Worm (Caenorhabditis elegans) whole organism, young adult: Measurements from ENCODE around the gene snrp-200.

Experiments
- B0019.2 ChIP-seq: fragments of 200-800 bp; sonication (Bioruptor generic); conservative IDR thresholded peaks from 2 replicates; pipeline ENCODE4 v1.3.6; 2022; ENCODE audit warnings: missing genetic modification reagents, missing genetic modification characterization, missing compliant biosample characterization
- B0261.1 ChIP-seq: sonication (generic microtip); optimal IDR thresholded peaks from 2 replicates; lab custom pipeline; 2016; ENCODE audit warnings: mild to moderate bottlenecking, missing genetic modification characterization, moderate library complexity, missing compliant biosample characterization
- B0336.3 ChIP-seq: fragments of 200-800 bp; sonication (Bioruptor generic); IDR thresholded peaks from 2 replicates; pipeline ENCODE4 v1.3.6; 2022; ENCODE audit warnings: missing genetic modification characterization, missing compliant biosample characterization
- C06A6.2 ChIP-seq: fragments of 200-800 bp; sonication (Bioruptor generic); conservative IDR thresholded peaks from 2 replicates; pipeline ENCODE4 v1.3.6; 2022; ENCODE audit warnings: missing genetic modification characterization, missing compliant biosample characterization
- C17E4.6 ChIP-seq: fragments of 200-800 bp; sonication (Bioruptor generic); IDR thresholded peaks from 2 replicates; pipeline ENCODE4 v1.3.6; 2022; ENCODE audit warnings: missing genetic modification reagents, missing genetic modification characterization, missing compliant biosample characterization
- F10E7.11 ChIP-seq: sonication (generic microtip); optimal IDR thresholded peaks from 2 replicates; lab custom pipeline; 2017; ENCODE audit warnings: mild to moderate bottlenecking, missing genetic modification characterization, moderate library complexity, missing compliant biosample characterization
- F23B12.7 ChIP-seq: sonication (generic microtip); optimal IDR thresholded peaks from 2 replicates; lab custom pipeline; 2017; ENCODE audit warnings: missing genetic modification characterization, mild to moderate bottlenecking, missing compliant biosample characterization, antibody characterized with exemption, moderate library complexity; ENCODE audit not compliant: insufficient read depth
- F37B4.10 ChIP-seq: fragments of 200-800 bp; sonication (Bioruptor generic); IDR thresholded peaks from 2 replicates; pipeline ENCODE4 v1.3.6; 2022; ENCODE audit warnings: missing genetic modification characterization, missing compliant biosample characterization
- F39B2.1 ChIP-seq: fragments of 200-800 bp; sonication (Bioruptor generic); IDR thresholded peaks from 2 replicates; pipeline ENCODE4 v1.3.6; 2022; ENCODE audit warnings: missing genetic modification reagents, missing genetic modification characterization, missing compliant biosample characterization
- F52B5.7 ChIP-seq: sonication (generic microtip); optimal IDR thresholded peaks from 2 replicates; lab custom pipeline; 2016; ENCODE audit warnings: mild to moderate bottlenecking, missing genetic modification characterization, missing compliant biosample characterization
- F57A8.1 ChIP-seq: fragments of 200-800 bp; sonication (Bioruptor generic); optimal IDR thresholded peaks from 2 replicates; lab custom pipeline; 2018; ENCODE audit warnings: mild to moderate bottlenecking, missing genetic modification characterization, moderate library complexity, missing compliant biosample characterization
- F57C9.4 ChIP-seq: sonication (generic microtip); optimal IDR thresholded peaks from 2 replicates; lab custom pipeline; 2017; ENCODE audit warnings: mild to moderate bottlenecking, missing genetic modification characterization, missing compliant biosample characterization
- K11D2.4 ChIP-seq: fragments of 200-800 bp; sonication (Bioruptor generic); IDR thresholded peaks from 2 replicates; pipeline ENCODE4 v1.3.6; 2022; ENCODE audit warnings: missing genetic modification reagents, missing genetic modification characterization, missing compliant biosample characterization
- T26A5.8 ChIP-seq: sonication (generic microtip); optimal IDR thresholded peaks from 2 replicates; lab custom pipeline; 2016; ENCODE audit warnings: missing genetic modification characterization, missing compliant biosample characterization
- athp-1 ChIP-seq: sonication (generic microtip); optimal IDR thresholded peaks from 2 replicates; lab custom pipeline; 2017; ENCODE audit warnings: mild to moderate bottlenecking, missing genetic modification characterization, missing compliant biosample characterization
- attf-3 ChIP-seq: fragments of 200-800 bp; sonication (Bioruptor generic); conservative IDR thresholded peaks from 2 replicates; pipeline ENCODE4 v1.3.6; 2022; ENCODE audit warnings: missing genetic modification reagents, missing genetic modification characterization, missing compliant biosample characterization
- bed-1 ChIP-seq: fragments of 200-800 bp; sonication (Bioruptor generic); IDR thresholded peaks from 2 replicates; pipeline ENCODE4 v1.3.6; 2022; ENCODE audit warnings: missing genetic modification reagents, missing genetic modification characterization, missing compliant biosample characterization
- cebp-1 ChIP-seq, 2 experiments: fragments of 200-800 bp in 1 of 2; sonication (Bioruptor generic) in 1 of 2; sonication (generic microtip) in 1 of 2; IDR thresholded peaks in 1 of 2; optimal IDR thresholded peaks in 1 of 2; 2 replicates each; pipeline versions ENCODE4 v1.3.6 to Lab custom; 2017 to 2022; ENCODE audit warnings: missing compliant biosample characterization in 2 of 2, missing genetic modification characterization in 2 of 2, mild to moderate bottlenecking in 1 of 2, missing genetic modification reagents in 1 of 2, moderate library complexity in 1 of 2
- cebp-2 ChIP-seq: fragments of 200-800 bp; sonication (Bioruptor generic); IDR thresholded peaks from 2 replicates; pipeline ENCODE4 v1.3.6; 2022; ENCODE audit warnings: missing genetic modification characterization, missing compliant biosample characterization
- ceh-100 ChIP-seq: fragments of 200-800 bp; sonication (Bioruptor generic); IDR thresholded peaks from 2 replicates; pipeline ENCODE4 v1.3.6; 2022; ENCODE audit warnings: missing genetic modification reagents, missing genetic modification characterization, missing compliant biosample characterization
- ceh-58 ChIP-seq: fragments of 200-800 bp; sonication (Bioruptor generic); IDR thresholded peaks from 2 replicates; pipeline ENCODE4 v1.3.6; 2022; ENCODE audit warnings: missing genetic modification characterization, missing compliant biosample characterization
- egrh-3 ChIP-seq: fragments of 200-800 bp; sonication (Bioruptor generic); IDR thresholded peaks from 2 replicates; pipeline ENCODE4 v1.3.6; 2022; ENCODE audit warnings: missing genetic modification reagents, missing genetic modification characterization, missing compliant biosample characterization
- ets-4 ChIP-seq: fragments of 200-800 bp; sonication (Bioruptor generic); optimal IDR thresholded peaks from 2 replicates; lab custom pipeline; 2018; ENCODE audit warnings: mild to moderate bottlenecking, missing genetic modification characterization, missing compliant biosample characterization
- fkh-3 ChIP-seq: sonication (generic microtip); optimal IDR thresholded peaks from 2 replicates; lab custom pipeline; 2016; ENCODE audit warnings: mild to moderate bottlenecking, missing genetic modification characterization, missing compliant biosample characterization
- hlh-12 ChIP-seq: sonication (generic microtip); optimal IDR thresholded peaks from 2 replicates; lab custom pipeline; 2016; ENCODE audit warnings: missing genetic modification characterization, missing compliant biosample characterization
- hmg-1.2 ChIP-seq: fragments of 200-800 bp; sonication (Bioruptor generic); IDR thresholded peaks from 2 replicates; pipeline ENCODE4 v1.3.6; 2022; ENCODE audit warnings: missing genetic modification reagents, missing genetic modification characterization, missing compliant biosample characterization
- hmg-20 ChIP-seq: fragments of 200-800 bp; sonication (Bioruptor generic); IDR thresholded peaks from 2 replicates; pipeline ENCODE4 v1.3.6; 2022; ENCODE audit warnings: missing genetic modification reagents, missing genetic modification characterization, missing compliant biosample characterization
- hrde-1 ChIP-seq: sonication (generic microtip); optimal IDR thresholded peaks from 2 replicates; lab custom pipeline; 2016; ENCODE audit warnings: missing genetic modification characterization, mild to moderate bottlenecking, missing compliant biosample characterization, moderate library complexity, missing genotype, missing genetic modification reagents, borderline replicate concordance
- lag-1 ChIP-seq: fragments of 200-800 bp; sonication (Bioruptor generic); IDR thresholded peaks from 2 replicates; pipeline ENCODE4 v1.3.6; 2022; ENCODE audit warnings: missing genetic modification reagents, missing genetic modification characterization, missing compliant biosample characterization
- lin-35 ChIP-seq, 3 experiments: fragments of 150-350 bp in 2 of 3; sonication (generic microtip) in 1 of 3; optimal IDR thresholded peaks; 2 replicates each; lab custom pipeline; 2014 to 2018; ENCODE audit warnings: missing biosample characterization in 3 of 3, missing genetic modification characterization in 3 of 3, missing genetic modification reagents in 3 of 3
- lsl-1 ChIP-seq: fragments of 200-800 bp; sonication (Bioruptor generic); optimal IDR thresholded peaks from 2 replicates; lab custom pipeline; 2018; ENCODE audit warnings: mild to moderate bottlenecking, missing genetic modification characterization, moderate library complexity, missing compliant biosample characterization
- madf-3 ChIP-seq: fragments of 200-800 bp; sonication (Bioruptor generic); IDR thresholded peaks from 2 replicates; pipeline ENCODE4 v1.3.6; 2022; ENCODE audit warnings: missing genetic modification reagents, missing genetic modification characterization, missing compliant biosample characterization
- madf-8 ChIP-seq: fragments of 200-800 bp; sonication (Bioruptor generic); conservative IDR thresholded peaks from 2 replicates; pipeline ENCODE4 v1.3.6; 2022; ENCODE audit warnings: missing genetic modification reagents, missing genetic modification characterization, missing compliant biosample characterization
- mcd-1 ChIP-seq: fragments of 200-800 bp; sonication (Bioruptor generic); IDR thresholded peaks from 2 replicates; pipeline ENCODE4 v1.3.6; 2022; ENCODE audit warnings: missing genetic modification reagents, missing genetic modification characterization, missing compliant biosample characterization
- mel-28 ChIP-seq: sonication (generic microtip); optimal IDR thresholded peaks from 2 replicates; lab custom pipeline; 2016; ENCODE audit warnings: borderline replicate concordance, mild to moderate bottlenecking, missing genetic modification characterization, missing compliant biosample characterization
- mxl-1 ChIP-seq: sonication (generic microtip); optimal IDR thresholded peaks from 2 replicates; lab custom pipeline; 2016; ENCODE audit warnings: missing genetic modification characterization, missing compliant biosample characterization
- nfya-1 ChIP-seq: sonication (generic microtip); optimal IDR thresholded peaks from 2 replicates; lab custom pipeline; 2017; ENCODE audit warnings: antibody characterized with exemption, missing compliant biosample characterization, missing genetic modification characterization, borderline replicate concordance; ENCODE audit not compliant: insufficient read depth
- nhr-179 ChIP-seq: sonication (generic microtip); optimal IDR thresholded peaks from 2 replicates; lab custom pipeline; 2016; ENCODE audit warnings: mild to moderate bottlenecking, missing genetic modification characterization, missing compliant biosample characterization
- repo-1 ChIP-seq: sonication (generic microtip); optimal IDR thresholded peaks from 2 replicates; lab custom pipeline; 2017; ENCODE audit warnings: mild to moderate bottlenecking, missing genetic modification characterization, missing compliant biosample characterization
- sea-2 ChIP-seq: fragments of 200-800 bp; sonication (Bioruptor generic); IDR thresholded peaks from 2 replicates; pipeline ENCODE4 v1.3.6; 2022; ENCODE audit warnings: missing genetic modification characterization, missing compliant biosample characterization
- somi-1 ChIP-seq: fragments of 200-800 bp; sonication (Bioruptor generic); optimal IDR thresholded peaks from 2 replicates; lab custom pipeline; 2018; ENCODE audit warnings: mild to moderate bottlenecking, missing genetic modification characterization, missing compliant biosample characterization
- sptf-2 ChIP-seq: fragments of 200-800 bp; sonication (Bioruptor generic); optimal IDR thresholded peaks from 2 replicates; lab custom pipeline; 2018; ENCODE audit warnings: mild to moderate bottlenecking, missing genetic modification characterization, missing compliant biosample characterization
- tbp1 ChIP-seq: fragments of 200-800 bp; sonication (Bioruptor generic); optimal IDR thresholded peaks from 2 replicates; lab custom pipeline; 2018; ENCODE audit warnings: mild to moderate bottlenecking, missing genetic modification characterization, missing compliant biosample characterization
- tbx-9 ChIP-seq: sonication (generic microtip); optimal IDR thresholded peaks from 2 replicates; lab custom pipeline; 2016; ENCODE audit warnings: borderline replicate concordance, missing genetic modification characterization, inconsistent platforms, missing compliant biosample characterization
- zim-3 ChIP-seq: sonication (generic microtip); optimal IDR thresholded peaks from 2 replicates; lab custom pipeline; 2017; ENCODE audit warnings: mild to moderate bottlenecking, missing genetic modification characterization, moderate library complexity, missing compliant biosample characterization
- ztf-22 ChIP-seq: fragments of 200-800 bp; sonication (Bioruptor generic); optimal IDR thresholded peaks from 2 replicates; lab custom pipeline; 2018; ENCODE audit warnings: mild to moderate bottlenecking, missing genetic modification characterization, moderate library complexity, missing compliant biosample characterization

snrp-200 gene

ce11 chrII:12677975-12678866, 58.5 kb downstream of the snrp-200 start (continued):
- TF ChIP-seq hlh-12 (tag; lab: Kevin White, UChicago): no peak
- no peak for TF ChIP-seq F10E7.11 (tag; lab: Kevin White, UChicago)
- 0 out of 2 replicates have a peak, but pooled peaks have one; percentile 77 for TF ChIP-seq ceh-58 (GFP tag; lab: Robert Waterston, UW)
- no peak for TF ChIP-seq F52B5.7 (tag; lab: Kevin White, UChicago)
- TF ChIP-seq fkh-3 (tag; lab: Kevin White, UChicago): no peak
- TF ChIP-seq ztf-22: no peak
- TF ChIP-seq F37B4.10 (GFP tag; lab: Robert Waterston, UW): 0 out of 2 replicates have a peak, but pooled peaks have one; percentile 25
- no peak for TF ChIP-seq madf-3 (GFP tag; lab: Robert Waterston, UW)
- no peak for TF ChIP-seq hmg-20
- TF ChIP-seq B0261.1: peak; percentile 80
- peak; percentile 82 for TF ChIP-seq athp-1
- TF ChIP-seq ceh-100: peak; percentile 55
- peak; percentile 52 for TF ChIP-seq hrde-1 (tag; lab: Kevin White, UChicago)
- peak; percentile 44; the same call in 1 of the 2 replicates for TF ChIP-seq hmg-1.2 (GFP tag; lab: Robert Waterston, UW)
- TF ChIP-seq F23B12.7 (tag; lab: Kevin White, UChicago): no peak
- no peak for TF ChIP-seq nhr-179
- peak; percentile 97 for TF ChIP-seq mcd-1 (GFP tag; lab: Robert Waterston, UW)
- peak; percentile 76 for TF ChIP-seq B0336.3 (GFP tag; lab: Robert Waterston, UW)
- no peak for TF ChIP-seq F39B2.1 (GFP tag; lab: Robert Waterston, UW)
- no peak for TF ChIP-seq nfya-1 (tag; lab: Kevin White, UChicago)
- 0 out of 2 replicates have a peak, but pooled peaks have one; percentile 8 for TF ChIP-seq madf-8 (GFP tag; lab: Robert Waterston, UW)
- TF ChIP-seq C06A6.2 (GFP tag; lab: Robert Waterston, UW): no peak
- peak; percentile 33 for TF ChIP-seq T26A5.8
- no peak for TF ChIP-seq tbx-9 (tag; lab: Kevin White, UChicago)
- TF ChIP-seq tbp1 (GFP tag; lab: Kevin White, UChicago): peak; percentile 92
- TF ChIP-seq sea-2: 0 out of 2 replicates have a peak, but pooled peaks have one; percentile 59
- TF ChIP-seq C17E4.6 (GFP tag; lab: Robert Waterston, UW): peak; percentile 52; the same call in 1 of the 2 replicates
- TF ChIP-seq ets-4 (GFP tag; lab: Kevin White, UChicago): no peak
- no peak for TF ChIP-seq mel-28 (tag; lab: Kevin White, UChicago)
- no peak for TF ChIP-seq F57A8.1 (GFP tag; lab: Kevin White, UChicago)
- TF ChIP-seq egrh-3: no peak
- peak; percentile 90 for TF ChIP-seq attf-3 (GFP tag; lab: Robert Waterston, UW)
- TF ChIP-seq B0019.2: no peak; the same call in 1 of the 2 replicates
- TF ChIP-seq mxl-1 (tag; lab: Kevin White, UChicago): peak; percentile 82
- TF ChIP-seq cebp-2 (GFP tag; lab: Robert Waterston, UW): peak; percentile 78; the same call in 1 of the 2 replicates
- TF ChIP-seq sptf-2: no peak
- TF ChIP-seq lin-35 (GFP tag; optimal IDR thresholded peaks at IDR 0.05; lab: Kevin White, UChicago): peak in 1 of 3 experiments; percentile 38
- TF ChIP-seq repo-1: peak; percentile 12
- no peak for TF ChIP-seq bed-1 (GFP tag; lab: Robert Waterston, UW)
- TF ChIP-seq F57C9.4: no peak
- TF ChIP-seq lag-1 (GFP tag; lab: Robert Waterston, UW): no peak
- TF ChIP-seq cebp-1 (GFP tag; IDR thresholded peaks at IDR 0.05; lab: Robert Waterston, UW): no peak
- peak; percentile 54 for TF ChIP-seq cebp-1 (tag; optimal IDR thresholded peaks at IDR 0.05; lab: Kevin White, UChicago)
- peak; percentile 10 for TF ChIP-seq zim-3 (tag; lab: Kevin White, UChicago)
- no peak for TF ChIP-seq somi-1 (GFP tag; lab: Kevin White, UChicago)
- TF ChIP-seq K11D2.4 (GFP tag; lab: Robert Waterston, UW): peak; percentile 53
- TF ChIP-seq lsl-1: peak; percentile 54
